Worm (Caenorhabditis elegans): ENCODE data around the gene twk-9.

ce11 chrIV:9671001-9671652, 21.8 kb upstream of the twk-9 start:
- TF ChIP-seq mab-5 (tag; optimal IDR thresholded peaks at IDR 0.05) (no peak), nhr-12 (tag; optimal IDR thresholded peaks at IDR 0.05) (no peak), unc-62 (GFP tag; optimal IDR thresholded peaks at IDR 0.05) (no peak), flh-1 (GFP tag; optimal IDR thresholded peaks at IDR 0.05) (no peak), nhr-28 (tag; optimal IDR thresholded peaks at IDR 0.05) (no peak), zip-8 (tag; optimal IDR thresholded peaks at IDR 0.05) (no peak), snpc-4 (tag; optimal IDR thresholded peaks at IDR 0.05) (no peak), nhr-237 (tag; optimal IDR thresholded peaks at IDR 0.05) (no peak), ham-2 (GFP tag; optimal IDR thresholded peaks at IDR 0.05) (no peak), ces-1 (GFP tag; optimal IDR thresholded peaks at IDR 0.05) (no peak), lsy-2 (tag; optimal IDR thresholded peaks at IDR 0.05) (no peak), lin-13 (tag; optimal IDR thresholded peaks at IDR 0.05) (no peak), nhr-76 (tag; optimal IDR thresholded peaks at IDR 0.05) (no peak), pha-4 (tag; optimal IDR thresholded peaks at IDR 0.05) (no peak)

Measured in whole organism, mixed stage, embryonic.